Worm (Caenorhabditis elegans): ENCODE data around the gene col-118.
A peak's percentile ranks its signal among the peaks of the same experiment; 100 is the strongest.

The col-118 gene

ce11 chrIV:8824145-8824833 is 23.7 kb upstream of the col-118 start, which contains the start of the genes col-117 and col-3:
col-117 (minus strand) TSS chrIV:8824195.
col-3 (plus strand) TSS chrIV:8824783.
- TF ChIP-seq nhr-76 (tag; optimal IDR thresholded peaks at IDR 0.05) (no peak), nhr-43 (tag; optimal IDR thresholded peaks at IDR 0.05; ENCODE audit: poor library complexity, severe bottlenecking) (peak; percentile 16), nhr-23 (tag; optimal IDR thresholded peaks at IDR 0.05) (peak; percentile 29), elt-1 (tag; optimal IDR thresholded peaks at IDR 0.05) (peak; percentile 83), nhr-25 (tag; optimal IDR thresholded peaks at IDR 0.05) (peak; percentile 86)

- TF ChIP-seq nhr-77 (tag; optimal IDR thresholded peaks at IDR 0.05) (peak; percentile 56), aly-2 (tag; optimal IDR thresholded peaks at IDR 0.05) (peak; percentile 11), ceh-9 (tag; optimal IDR thresholded peaks at IDR 0.05) (no peak), nhr-237 (tag; optimal IDR thresholded peaks at IDR 0.05) (no peak), nhr-67 (tag; optimal IDR thresholded peaks at IDR 0.05) (no peak), elt-1 (tag; optimal IDR thresholded peaks at IDR 0.05) (peak; percentile 9), lsy-12 (tag; optimal IDR thresholded peaks at IDR 0.05) (peak; percentile 6), egl-27 (tag; optimal IDR thresholded peaks at IDR 0.05) (no peak), nhr-23 (tag; optimal IDR thresholded peaks at IDR 0.05) (peak; percentile 31), daf-12 (tag; optimal IDR thresholded peaks at IDR 0.05) (no peak), lin-39 (tag; optimal IDR thresholded peaks at IDR 0.05) (no peak), ceh-28 (tag; optimal IDR thresholded peaks at IDR 0.05) (peak; percentile 37), fos-1 (tag; optimal IDR thresholded peaks at IDR 0.05) (no peak), ceh-82 (tag; optimal IDR thresholded peaks at IDR 0.05) (peak; percentile 70), elt-2 (tag; optimal IDR thresholded peaks at IDR 0.05) (no peak), nhr-12 (tag; optimal IDR thresholded peaks at IDR 0.05) (no peak), mdl-1 (tag; optimal IDR thresholded peaks at IDR 0.05) (no peak), nhr-25 (tag; optimal IDR thresholded peaks at IDR 0.05) (peak; percentile 58), fkh-2 (tag; optimal IDR thresholded peaks at IDR 0.05) (no peak), nhr-43 (tag; optimal IDR thresholded peaks at IDR 0.05; ENCODE audit: poor library complexity, severe bottlenecking) (peak; percentile 73), R02D3.7 (tag; optimal IDR thresholded peaks at IDR 0.05) (peak; percentile 49)
Measured at ce11 chrIV:8825997-8826605, 21.9 kb upstream of the col-118 start.

- TF ChIP-seq nhr-25 (tag; optimal IDR thresholded peaks at IDR 0.05), result peak; percentile 3
- TF ChIP-seq lsy-12 (tag; optimal IDR thresholded peaks at IDR 0.05), result no peak
- TF ChIP-seq ceh-16 (tag; optimal IDR thresholded peaks at IDR 0.05), result no peak
- peak; percentile 7 for TF ChIP-seq jun-1 (tag; optimal IDR thresholded peaks at IDR 0.05)
- peak; percentile 19 for TF ChIP-seq lin-15B (tag; optimal IDR thresholded peaks at IDR 0.05)
- TF ChIP-seq elt-1 (tag; optimal IDR thresholded peaks at IDR 0.05), result no peak
- TF ChIP-seq egl-5 (tag; optimal IDR thresholded peaks at IDR 0.05), result no peak
- TF ChIP-seq daf-12 (tag; optimal IDR thresholded peaks at IDR 0.05), result no peak
- peak; percentile 22 for TF ChIP-seq ceh-28 (tag; optimal IDR thresholded peaks at IDR 0.05)
- TF ChIP-seq fos-1 (tag; optimal IDR thresholded peaks at IDR 0.05), result no peak
- no peak for TF ChIP-seq nhr-76 (tag; optimal IDR thresholded peaks at IDR 0.05)
- TF ChIP-seq ztf-11 (tag; optimal IDR thresholded peaks at IDR 0.05), result no peak
- no peak for TF ChIP-seq elt-3 (tag; optimal IDR thresholded peaks at IDR 0.05)
- TF ChIP-seq hmg-11 (tag; optimal IDR thresholded peaks at IDR 0.05), result peak; percentile 65
- TF ChIP-seq skn-1 (tag; optimal IDR thresholded peaks at IDR 0.05), result no peak
- TF ChIP-seq pha-4 (tag; optimal IDR thresholded peaks at IDR 0.05), result peak; percentile 9
- peak; percentile 37 for TF ChIP-seq nfya-1 (tag; optimal IDR thresholded peaks at IDR 0.05; ENCODE audit: insufficient read depth)
- no peak for TF ChIP-seq snpc-4 (tag; optimal IDR thresholded peaks at IDR 0.05)
Measured at ce11 chrIV:8826606-8827000, 21.4 kb upstream of the col-118 start.

ce11 chrIV:8827500-8827899 is 20.5 kb upstream of the col-118 start, which contains the start of gene T28C6.7:
T28C6.7 (plus strand) TSS chrIV:8827800.
- TF ChIP-seq mdl-1 (tag; optimal IDR thresholded peaks at IDR 0.05), result no peak
- no peak for TF ChIP-seq skn-1 (tag; optimal IDR thresholded peaks at IDR 0.05)
- no peak for TF ChIP-seq hmg-11 (tag; optimal IDR thresholded peaks at IDR 0.05)
- TF ChIP-seq ceh-28 (tag; optimal IDR thresholded peaks at IDR 0.05), result no peak
- no peak for TF ChIP-seq nhr-67 (tag; optimal IDR thresholded peaks at IDR 0.05)
- no peak for TF ChIP-seq nhr-76 (tag; optimal IDR thresholded peaks at IDR 0.05)

Data from whole organism, L3 larva.